Worm (Caenorhabditis elegans): ENCODE results near the gene C06C6.7.
A peak's percentile ranks its signal among the peaks of the same experiment; 100 is the strongest.

C06C6.7 gene

DNA sequence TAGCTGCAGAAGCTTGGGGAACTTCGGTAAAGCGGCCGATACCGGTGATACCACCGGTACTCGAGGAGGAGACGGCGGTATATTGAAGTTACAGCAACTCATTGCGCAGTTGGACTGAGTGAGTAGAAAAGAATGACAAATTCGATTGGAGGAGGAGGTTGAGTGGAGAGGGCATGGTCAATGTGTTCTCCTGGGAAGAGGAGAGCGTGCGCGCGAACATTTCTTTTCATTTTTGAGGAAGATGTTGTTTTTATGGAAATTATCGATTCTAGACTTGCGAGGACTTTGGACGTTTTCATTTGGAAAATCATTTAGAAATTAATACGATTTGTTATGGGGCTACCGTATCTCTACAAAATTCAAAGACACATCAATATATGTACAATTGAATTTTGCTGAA, 37.3 kb downstream of the C06C6.7 start:
- no peak for TF ChIP-seq lin-15B (tag; optimal IDR thresholded peaks at IDR 0.05)
- no peak for TF ChIP-seq nhr-23 (tag; optimal IDR thresholded peaks at IDR 0.05)
- TF ChIP-seq eor-1 (tag; optimal IDR thresholded peaks at IDR 0.05): no peak
- TF ChIP-seq daf-12 (tag; optimal IDR thresholded peaks at IDR 0.05): no peak
- TF ChIP-seq unc-62 (GFP tag; optimal IDR thresholded peaks at IDR 0.05): no peak
- TF ChIP-seq nhr-76 (tag; optimal IDR thresholded peaks at IDR 0.05): no peak
- TF ChIP-seq elt-3 (tag; optimal IDR thresholded peaks at IDR 0.05): no peak
- TF ChIP-seq pqm-1 (tag; optimal IDR thresholded peaks at IDR 0.05): no peak
- TF ChIP-seq nhr-237 (tag; optimal IDR thresholded peaks at IDR 0.05): no peak
- no peak for TF ChIP-seq nfya-1 (tag; optimal IDR thresholded peaks at IDR 0.05; ENCODE audit: insufficient read depth)
- no peak for TF ChIP-seq lsy-12 (tag; optimal IDR thresholded peaks at IDR 0.05)
- TF ChIP-seq ceh-16 (tag; optimal IDR thresholded peaks at IDR 0.05): no peak
- TF ChIP-seq ceh-9 (tag; optimal IDR thresholded peaks at IDR 0.05): no peak
- TF ChIP-seq nhr-67 (tag; optimal IDR thresholded peaks at IDR 0.05): no peak
- TF ChIP-seq ztf-4 (tag; optimal IDR thresholded peaks at IDR 0.05): no peak

DNA sequence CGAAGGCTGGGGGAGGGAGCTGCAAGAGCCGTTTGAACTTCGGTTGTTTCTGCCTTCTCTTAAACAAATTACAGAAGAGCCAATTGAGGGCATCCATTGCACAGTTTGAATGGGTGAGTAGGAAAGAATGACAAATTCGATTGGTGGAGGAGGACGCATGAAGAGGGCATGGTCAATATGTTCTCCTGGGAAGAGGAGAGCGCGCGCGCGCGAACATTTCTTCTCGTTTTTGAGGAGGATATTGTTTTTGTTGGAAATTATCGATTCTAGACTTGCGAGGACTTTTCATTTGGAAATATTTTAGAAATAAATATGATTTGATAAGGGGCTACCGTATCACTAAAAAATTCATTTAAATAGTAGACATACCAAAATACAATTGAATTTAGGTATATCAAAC, 39.6 kb downstream of the C06C6.7 start, which contains the start of gene T10C6.7:
Gene T10C6.7 (minus strand): TSS at position 143 of the 400 bp plus-strand sequence.
- TF ChIP-seq lsy-12 (tag; optimal IDR thresholded peaks at IDR 0.05) (no peak), ZK546.5 (tag; optimal IDR thresholded peaks at IDR 0.05) (no peak), mdl-1 (tag; optimal IDR thresholded peaks at IDR 0.05) (no peak), ztf-4 (tag; optimal IDR thresholded peaks at IDR 0.05) (no peak), elt-3 (tag; optimal IDR thresholded peaks at IDR 0.05) (no peak), daf-12 (tag; optimal IDR thresholded peaks at IDR 0.05) (no peak), lin-39 (tag; optimal IDR thresholded peaks at IDR 0.05) (no peak), nhr-76 (tag; optimal IDR thresholded peaks at IDR 0.05) (no peak), tbx-2 (tag; optimal IDR thresholded peaks at IDR 0.05) (no peak), egl-5 (tag; optimal IDR thresholded peaks at IDR 0.05) (no peak), sea-2 (GFP tag; optimal IDR thresholded peaks at IDR 0.05) (no peak), egl-27 (tag; optimal IDR thresholded peaks at IDR 0.05) (no peak), ceh-9 (tag; optimal IDR thresholded peaks at IDR 0.05) (no peak)

DNA sequence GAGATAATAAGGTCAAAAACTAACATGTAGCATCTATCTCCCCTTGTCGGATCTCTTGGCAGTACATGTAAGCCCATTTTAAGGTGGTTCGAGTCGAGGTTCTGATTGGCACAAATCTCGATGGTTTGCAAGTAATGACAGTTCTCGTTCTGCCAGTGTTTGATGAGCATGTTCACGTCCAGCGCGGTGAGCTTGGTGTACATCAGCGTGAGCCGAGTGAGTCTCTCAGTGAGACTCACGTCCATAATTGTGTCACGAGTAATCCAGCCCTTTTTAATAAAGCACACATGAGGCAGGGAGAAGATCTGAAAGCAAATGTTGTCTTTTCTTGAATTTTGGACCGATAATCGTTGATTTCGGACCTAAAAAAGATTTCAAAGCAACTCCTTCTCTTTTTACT, 40.8 kb downstream of the C06C6.7 start, which contains the start of gene T10C6.16:
Gene T10C6.16 (minus strand): TSS at position 245 of the 400 bp plus-strand sequence.
- TF ChIP-seq jun-1 (tag; optimal IDR thresholded peaks at IDR 0.05) (no peak), ceh-82 (tag; optimal IDR thresholded peaks at IDR 0.05) (no peak), nhr-25 (tag; optimal IDR thresholded peaks at IDR 0.05) (no peak)

DNA sequence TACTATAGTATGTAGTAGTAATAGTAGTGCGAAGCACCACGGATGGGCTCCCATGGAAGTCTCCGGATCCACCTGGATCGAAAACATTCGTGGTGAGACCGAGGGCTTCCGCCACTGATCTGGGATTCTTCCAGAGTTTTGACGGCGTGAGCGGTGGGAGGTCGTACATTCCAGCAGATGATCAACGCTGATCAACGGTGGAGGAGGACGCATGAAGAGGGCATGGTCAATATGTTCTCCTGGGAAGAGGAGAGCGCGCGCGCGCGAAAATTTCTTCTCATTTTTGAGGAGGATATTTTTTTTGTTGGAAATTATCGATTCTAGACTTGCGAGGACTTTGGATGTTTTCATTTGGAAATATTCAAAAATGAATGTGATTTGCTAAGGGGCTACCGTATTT, 41.5 kb downstream of the C06C6.7 start:
- no peak for TF ChIP-seq ceh-82 (tag; optimal IDR thresholded peaks at IDR 0.05)
- TF ChIP-seq elt-1 (tag; optimal IDR thresholded peaks at IDR 0.05): no peak
- TF ChIP-seq fkh-10 (GFP tag; optimal IDR thresholded peaks at IDR 0.05): no peak
- TF ChIP-seq nhr-43 (tag; optimal IDR thresholded peaks at IDR 0.05; ENCODE audit: poor library complexity, severe bottlenecking): no peak
- TF ChIP-seq nhr-12 (tag; optimal IDR thresholded peaks at IDR 0.05): no peak
- TF ChIP-seq zag-1 (tag; optimal IDR thresholded peaks at IDR 0.05): no peak
- TF ChIP-seq sea-2 (GFP tag; optimal IDR thresholded peaks at IDR 0.05): no peak

DNA sequence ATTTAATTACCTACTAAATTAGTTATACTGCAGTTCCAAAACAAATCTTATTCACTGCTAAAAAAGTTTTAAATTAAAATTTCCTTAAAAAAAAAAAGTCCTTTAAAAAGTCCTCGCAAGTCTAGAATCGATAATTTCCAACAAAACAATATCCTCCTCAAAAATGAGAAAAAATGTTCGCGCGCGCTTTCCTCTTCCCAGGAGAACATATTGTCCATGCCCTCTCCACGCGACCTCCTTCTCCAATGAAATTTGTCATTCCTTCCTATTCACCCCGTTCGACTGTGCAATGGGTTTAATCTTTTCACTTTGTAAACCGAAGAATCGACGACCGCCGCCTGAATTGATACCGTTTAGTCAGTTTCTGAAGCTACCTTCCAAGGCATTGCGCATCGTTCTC, 44.2 kb downstream of the C06C6.7 start, which contains the start of gene T10C6.10:
Gene T10C6.10 (plus strand): TSS at position 248 of the 400 bp plus-strand sequence.
- TF ChIP-seq mml-1 (tag; optimal IDR thresholded peaks at IDR 0.05) (no peak), nhr-237 (tag; optimal IDR thresholded peaks at IDR 0.05) (no peak)

DNA sequence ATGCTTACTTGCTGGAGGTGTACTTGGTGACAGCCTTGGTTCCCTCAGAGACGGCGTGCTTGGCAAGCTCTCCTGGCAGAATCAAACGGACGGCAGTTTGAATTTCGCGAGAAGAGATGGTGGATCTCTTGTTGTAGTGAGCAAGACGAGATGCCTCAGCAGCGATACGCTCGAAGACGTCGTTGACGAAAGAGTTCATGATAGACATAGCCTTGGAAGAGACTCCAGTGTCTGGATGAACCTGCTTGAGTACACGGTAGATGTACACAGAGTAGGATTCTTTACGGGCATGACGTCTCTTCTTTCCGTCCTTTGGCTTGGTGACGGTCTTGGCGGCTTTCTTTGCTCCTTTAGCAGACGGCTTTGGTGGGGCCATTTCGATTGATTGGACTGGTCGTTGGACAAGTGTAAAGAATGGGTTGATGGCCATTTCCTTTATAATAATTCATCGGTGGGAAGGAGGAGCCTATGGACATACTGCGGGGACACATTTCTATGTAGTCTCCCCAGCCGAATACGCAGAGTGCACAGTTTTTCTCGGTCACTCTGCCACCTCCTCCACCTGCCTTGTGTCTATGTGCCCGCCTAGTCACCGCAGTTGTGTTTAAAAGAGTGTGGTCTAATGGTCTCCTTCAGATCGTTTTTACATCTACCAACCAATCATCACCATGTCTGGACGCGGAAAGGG, 48.3 kb downstream of the C06C6.7 start, which contains the start of the genes his-4 and his-3:
Gene his-4 (minus strand): TSS at position 376 of the 688 bp plus-strand sequence.
Gene his-3 (plus strand): TSS at position 669 of the 688 bp plus-strand sequence.
- TF ChIP-seq nhr-25 (tag; optimal IDR thresholded peaks at IDR 0.05): peak; percentile 93
- peak; percentile 60 for TF ChIP-seq elt-2 (tag; optimal IDR thresholded peaks at IDR 0.05)
- peak; percentile 30 for TF ChIP-seq nhr-23 (tag; optimal IDR thresholded peaks at IDR 0.05)
- TF ChIP-seq pqm-1 (tag; optimal IDR thresholded peaks at IDR 0.05): peak; percentile 41
- peak; percentile 28 for TF ChIP-seq snpc-4 (tag; optimal IDR thresholded peaks at IDR 0.05)
- TF ChIP-seq elt-1 (tag; optimal IDR thresholded peaks at IDR 0.05): peak; percentile 11
- TF ChIP-seq pha-4 (tag; optimal IDR thresholded peaks at IDR 0.05): peak; percentile 68

Data from whole organism, L3 larva.